Fruit fly (Drosophila melanogaster): ENCODE measurements around the gene CG3168.

The CG3168 gene

DNA sequence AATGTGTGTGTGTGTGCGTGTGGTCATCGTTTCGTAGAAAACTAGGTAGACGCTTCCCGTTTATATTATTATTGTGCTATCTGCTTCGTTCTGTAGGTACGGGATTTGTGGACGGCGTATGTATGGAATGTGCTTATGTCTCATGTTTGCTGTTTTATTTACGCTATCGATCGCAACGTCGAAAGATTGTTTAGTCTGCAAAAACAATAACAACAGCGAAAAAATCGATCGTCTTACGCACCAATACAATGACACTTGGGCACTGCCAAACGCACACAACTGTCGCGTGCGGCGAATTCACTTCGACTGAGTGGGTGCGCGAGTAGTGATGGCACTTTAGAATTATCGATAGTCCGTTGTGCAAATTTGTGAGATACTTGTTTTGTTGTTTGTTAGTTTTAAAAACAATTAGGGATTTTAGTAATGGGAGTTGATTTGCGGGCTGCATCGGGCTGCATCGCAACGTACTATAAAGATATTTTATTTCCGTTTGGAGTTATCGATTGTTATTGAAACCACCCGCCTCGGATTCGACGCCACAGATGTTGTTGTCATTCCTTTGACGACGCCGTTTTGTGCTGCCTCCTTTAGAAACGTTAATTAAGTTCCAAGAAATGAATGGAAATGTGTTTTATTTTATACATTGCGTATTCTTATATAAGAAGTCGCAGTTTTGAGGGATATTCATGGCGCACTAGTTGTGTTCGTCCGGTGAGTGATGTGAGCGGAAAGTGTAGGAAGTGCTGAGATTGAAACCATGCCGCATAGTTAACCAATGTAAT lies 19.6 kb upstream of the CG3168 start (continued):
- TF ChIP-seq pho (GFP tag; optimal IDR thresholded peaks at IDR 0.05) (no peak), Hey (tag; optimal IDR thresholded peaks at IDR 0.05) (no peak), en (GFP tag; optimal IDR thresholded peaks at IDR 0.05) (no peak), B-H2 (GFP tag; optimal IDR thresholded peaks at IDR 0.05) (no peak), tgo (GFP tag; IDR thresholded peaks at IDR 0.05) (no peak), ranshi (GFP tag; IDR thresholded peaks at IDR 0.05) (no peak), E2f2 (GFP tag; IDR thresholded peaks at IDR 0.05) (peak; percentile 46; the same call in 1 of the 2 replicates), exex (tag; optimal IDR thresholded peaks at IDR 0.05) (no peak), CG30403 (GFP tag; optimal IDR thresholded peaks at IDR 0.05) (no peak), caup (GFP tag; optimal IDR thresholded peaks at IDR 0.05; ENCODE audit: severe bottlenecking) (no peak), ham (GFP tag; IDR thresholded peaks at IDR 0.05) (no peak), slbo (GFP tag; IDR thresholded peaks at IDR 0.05) (no peak), NC2β (GFP tag; optimal IDR thresholded peaks at IDR 0.05) (no peak), stwl (tag; optimal IDR thresholded peaks at IDR 0.05) (peak; percentile 54), CG17829 (tag; optimal IDR thresholded peaks at IDR 0.05) (peak; percentile 45), yki (optimal IDR thresholded peaks at IDR 0.05) (no peak), CG33213 (GFP tag; optimal IDR thresholded peaks at IDR 0.05) (peak; percentile 68), gsb (GFP tag; IDR thresholded peaks at IDR 0.05) (no peak), C15 (GFP tag; IDR thresholded peaks at IDR 0.05) (no peak), CG10462 (GFP tag; optimal IDR thresholded peaks at IDR 0.05) (no peak), CG4424 (GFP tag; optimal IDR thresholded peaks at IDR 0.05) (no peak), nerfin-2 (GFP tag; IDR thresholded peaks at IDR 0.05; ENCODE audit: partially characterized antibody) (peak; percentile 64), Nf-YB (GFP tag; optimal IDR thresholded peaks at IDR 0.05) (no peak), CG8944 (GFP tag; optimal IDR thresholded peaks at IDR 0.05) (no peak), Oaz (GFP tag; IDR thresholded peaks at IDR 0.05) (no peak), cg (GFP tag; optimal IDR thresholded peaks at IDR 0.05) (peak; percentile 87), CG4360 (GFP tag; IDR thresholded peaks at IDR 0.05) (peak; percentile 57; the same call in 1 of the 2 replicates), h (optimal IDR thresholded peaks at IDR 0.05) (no peak), vvl (GFP tag; IDR thresholded peaks at IDR 0.05) (no peak), NC2α (GFP tag; optimal IDR thresholded peaks at IDR 0.05) (no peak), p53 (GFP tag; optimal IDR thresholded peaks at IDR 0.05) (no peak), CG1832 (GFP tag; optimal IDR thresholded peaks at IDR 0.05) (no peak), kay (GFP tag; optimal IDR thresholded peaks at IDR 0.05) (no peak), shn (GFP tag; optimal IDR thresholded peaks at IDR 0.05) (no peak), fd3F (GFP tag; optimal IDR thresholded peaks at IDR 0.05) (no peak), CG13123 (GFP tag; optimal IDR thresholded peaks at IDR 0.05) (no peak), CG7357 (GFP tag; IDR thresholded peaks at IDR 0.05) (no peak), CG2202 (tag; optimal IDR thresholded peaks at IDR 0.05) (no peak), CG8089 (GFP tag; optimal IDR thresholded peaks at IDR 0.05) (no peak), Bteb2 (GFP tag; optimal IDR thresholded peaks at IDR 0.05) (no peak), vfl (GFP tag; optimal IDR thresholded peaks at IDR 0.05) (no peak), Atf-2 (GFP tag; optimal IDR thresholded peaks at IDR 0.05) (no peak), CG13624 (GFP tag; optimal IDR thresholded peaks at IDR 0.05) (no peak), schlank (tag; optimal IDR thresholded peaks at IDR 0.05) (no peak), CG34422 (GFP tag; IDR thresholded peaks at IDR 0.05) (no peak), sima (GFP tag; optimal IDR thresholded peaks at IDR 0.05) (no peak), CG10321 (GFP tag; IDR thresholded peaks at IDR 0.05) (no peak), CrebB (tag; optimal IDR thresholded peaks at IDR 0.05) (no peak), CG2129 (GFP tag; IDR thresholded peaks at IDR 0.05; ENCODE audit: partially characterized antibody) (peak; percentile 70), CG12659 (GFP tag; optimal IDR thresholded peaks at IDR 0.05) (peak; percentile 20), CG17612 (GFP tag; IDR thresholded peaks at IDR 0.05) (no peak), unc-4 (GFP tag; IDR thresholded peaks at IDR 0.05; ENCODE audit: partially characterized antibody) (peak; percentile 75)

All from whole organism, embryonic.